Worm (Caenorhabditis elegans): ENCODE results near the gene nstp-7.

ce11 chrV:598626-599025 is 16.9 kb downstream of the nstp-7 start:
- TF ChIP-seq crh-2 (tag; optimal IDR thresholded peaks at IDR 0.05) (no peak), blmp-1 (tag; optimal IDR thresholded peaks at IDR 0.05; ENCODE audit: insufficient read depth) (no peak), dmd-4 (tag; optimal IDR thresholded peaks at IDR 0.05) (no peak), nhr-6 (tag; optimal IDR thresholded peaks at IDR 0.05) (no peak)

Measured in whole organism, L2 larva.